Worm (Caenorhabditis elegans) whole organism, L2 larva: ENCODE measurements around the gene F55A4.7.
A peak's percentile ranks its signal among the peaks of the same experiment; 100 is the strongest.

ENCODE experiments used
- C34F6.9 ChIP-seq: fragments of 150-350 bp; optimal IDR thresholded peaks from 2 replicates; lab custom pipeline; 2014; ENCODE audit warnings: missing biosample characterization, missing genetic modification characterization
- R02D3.7 ChIP-seq: fragments of 150-350 bp; optimal IDR thresholded peaks from 2 replicates; lab custom pipeline; 2014; ENCODE audit warnings: missing biosample characterization, missing genetic modification characterization
- alr-1 ChIP-seq: fragments of 150-350 bp; optimal IDR thresholded peaks from 2 replicates; lab custom pipeline; 2014; ENCODE audit warnings: missing biosample characterization, missing genetic modification characterization
- aly-2 ChIP-seq: fragments of 150-350 bp; optimal IDR thresholded peaks from 2 replicates; lab custom pipeline; 2014; ENCODE audit warnings: missing biosample characterization, missing genetic modification characterization
- ama-1 ChIP-seq: fragments of 150-350 bp; optimal IDR thresholded peaks from 2 replicates; lab custom pipeline; 2018; ENCODE audit warnings: inconsistent platforms
- blmp-1 ChIP-seq: sonication (generic microtip); optimal IDR thresholded peaks from 2 replicates; lab custom pipeline; 2017; ENCODE audit warnings: missing genetic modification characterization, mild to moderate bottlenecking, missing compliant biosample characterization, antibody characterized with exemption, moderate library complexity; ENCODE audit not compliant: insufficient read depth
- ceh-82 ChIP-seq: fragments of 150-350 bp; optimal IDR thresholded peaks from 2 replicates; lab custom pipeline; 2014; ENCODE audit warnings: missing biosample characterization, missing genetic modification characterization
- crh-2 ChIP-seq: sonication (generic microtip); optimal IDR thresholded peaks from 2 replicates; lab custom pipeline; 2017; ENCODE audit warnings: missing biosample characterization, missing genetic modification characterization
- dmd-4 ChIP-seq: sonication (generic microtip); optimal IDR thresholded peaks from 2 replicates; lab custom pipeline; 2017; ENCODE audit warnings: missing biosample characterization, missing genetic modification characterization
- egl-27 ChIP-seq: sonication (generic microtip); optimal IDR thresholded peaks from 3 replicates; lab custom pipeline; 2017; ENCODE audit warnings: missing biosample characterization, missing genetic modification reagents, missing genetic modification characterization
- gmeb-1 ChIP-seq: fragments of 150-350 bp; optimal IDR thresholded peaks from 2 replicates; lab custom pipeline; 2014; ENCODE audit warnings: missing biosample characterization, missing genetic modification characterization
- lin-13 ChIP-seq: fragments of 150-350 bp; optimal IDR thresholded peaks from 2 replicates; lab custom pipeline; 2014; ENCODE audit warnings: missing biosample characterization, missing genetic modification reagents, missing genetic modification characterization
- lin-39 ChIP-seq: fragments of 150-350 bp; optimal IDR thresholded peaks from 2 replicates; lab custom pipeline; 2014; ENCODE audit warnings: missing biosample characterization, missing genetic modification reagents, missing genetic modification characterization
- lsy-2 ChIP-seq, 2 experiments: fragments of 150-350 bp in 1 of 2; sonication (generic microtip) in 1 of 2; optimal IDR thresholded peaks; 2 replicates each; lab custom pipeline; 2014 to 2017; ENCODE audit warnings: missing biosample characterization in 2 of 2, missing genetic modification characterization in 2 of 2
- mab-5 ChIP-seq: fragments of 150-350 bp; optimal IDR thresholded peaks from 2 replicates; lab custom pipeline; 2014; ENCODE audit warnings: missing biosample characterization, missing genetic modification characterization
- mbf-1 ChIP-seq: sonication (generic microtip); optimal IDR thresholded peaks from 2 replicates; lab custom pipeline; 2017; ENCODE audit warnings: missing biosample characterization, missing genetic modification characterization
- nhr-10 ChIP-seq: sonication (generic microtip); optimal IDR thresholded peaks from 2 replicates; lab custom pipeline; 2017; ENCODE audit warnings: missing biosample characterization, missing genetic modification characterization
- nhr-11 ChIP-seq: fragments of 150-350 bp; optimal IDR thresholded peaks from 2 replicates; lab custom pipeline; 2014; ENCODE audit warnings: missing biosample characterization, missing genetic modification characterization
- nhr-12 ChIP-seq: fragments of 150-350 bp; optimal IDR thresholded peaks from 2 replicates; lab custom pipeline; 2014; ENCODE audit warnings: missing biosample characterization, missing genetic modification characterization
- nhr-129 ChIP-seq: fragments of 150-350 bp; optimal IDR thresholded peaks from 2 replicates; lab custom pipeline; 2014; ENCODE audit warnings: missing biosample characterization, missing genetic modification characterization
- nhr-23 ChIP-seq: fragments of 150-350 bp; optimal IDR thresholded peaks from 2 replicates; lab custom pipeline; 2014; ENCODE audit warnings: missing biosample characterization, missing genetic modification reagents, missing genetic modification characterization
- nhr-237 ChIP-seq: fragments of 150-350 bp; optimal IDR thresholded peaks from 2 replicates; lab custom pipeline; 2014; ENCODE audit warnings: missing biosample characterization, missing genetic modification characterization
- nhr-25 ChIP-seq: fragments of 150-350 bp; sonication (generic microtip); optimal IDR thresholded peaks from 3 replicates; lab custom pipeline; 2014; ENCODE audit warnings: missing biosample characterization, missing genetic modification characterization
- nhr-77 ChIP-seq: fragments of 150-350 bp; optimal IDR thresholded peaks from 2 replicates; lab custom pipeline; 2014; ENCODE audit warnings: missing biosample characterization, missing genetic modification characterization
- peb-1 ChIP-seq: fragments of 150-350 bp; optimal IDR thresholded peaks from 2 replicates; lab custom pipeline; 2014; ENCODE audit warnings: missing biosample characterization, missing genetic modification characterization
- sem-4 ChIP-seq: fragments of 150-350 bp; optimal IDR thresholded peaks from 2 replicates; lab custom pipeline; 2014; ENCODE audit warnings: missing biosample characterization, missing genetic modification reagents, missing genetic modification characterization
- skn-1 ChIP-seq: sonication (generic microtip); optimal IDR thresholded peaks from 2 replicates; lab custom pipeline; 2017; ENCODE audit warnings: missing biosample characterization, missing genetic modification characterization
- sma-3 ChIP-seq: sonication (generic microtip); optimal IDR thresholded peaks from 2 replicates; lab custom pipeline; 2016; ENCODE audit warnings: missing genetic modification reagents, missing genetic modification characterization, missing compliant biosample characterization
- sma-9 ChIP-seq, 2 experiments: fragments of 150-350 bp in 1 of 2; sonication (generic microtip) in 1 of 2; optimal IDR thresholded peaks; 2 replicates each; lab custom pipeline; 2014 to 2016; ENCODE audit warnings: missing genetic modification characterization in 2 of 2, mild to moderate bottlenecking in 1 of 2, missing biosample characterization in 1 of 2, missing compliant biosample characterization in 1 of 2, missing genetic modification reagents in 1 of 2, moderate library complexity in 1 of 2
- snpc-4 ChIP-seq: fragments of 150-350 bp; optimal IDR thresholded peaks from 2 replicates; lab custom pipeline; 2014; ENCODE audit warnings: missing biosample characterization, missing genetic modification characterization
- unc-55 ChIP-seq: fragments of 150-350 bp; sonication (generic microtip); optimal IDR thresholded peaks from 3 replicates; lab custom pipeline; 2014; ENCODE audit warnings: missing biosample characterization, missing genetic modification reagents, missing genetic modification characterization
- unc-62 ChIP-seq: fragments of 150-350 bp; optimal IDR thresholded peaks from 2 replicates; lab custom pipeline; 2014; ENCODE audit warnings: missing biosample characterization, missing genetic modification reagents, missing genetic modification characterization
- ztf-4 ChIP-seq: fragments of 150-350 bp; optimal IDR thresholded peaks from 2 replicates; lab custom pipeline; 2014; ENCODE audit warnings: missing biosample characterization, missing genetic modification characterization

The F55A4.7 gene

ce11 chrX:1025010-1025409 lies 13.2 kb downstream of the F55A4.7 start, which contains the start of gene F55A4.3:
Gene F55A4.3, minus strand, starts transcription at chrX:1025110.
- TF ChIP-seq nhr-11 (tag; lab: Kevin White, UChicago) (no peak), nhr-77 (tag; lab: Kevin White, UChicago) (no peak), gmeb-1 (tag; lab: Kevin White, UChicago) (no peak), nhr-23 (tag; lab: Kevin White, UChicago) (no peak)

ce11 chrX:1021835-1022311 lies 16.4 kb downstream of the F55A4.7 start:
- peak in 1 of 2 experiments; percentile 9 for TF ChIP-seq lsy-2 (tag; optimal IDR thresholded peaks at IDR 0.05; lab: Kevin White, UChicago)
- TF ChIP-seq mab-5 (tag; lab: Kevin White, UChicago): peak; percentile 2
- peak; percentile 74 for TF ChIP-seq unc-55 (GFP tag; lab: Kevin White, UChicago)
- TF ChIP-seq blmp-1 (tag; lab: Kevin White, UChicago): no peak
- TF ChIP-seq C34F6.9 (tag; lab: Kevin White, UChicago): no peak
- TF ChIP-seq sma-3 (GFP tag; lab: Kevin White, UChicago): no peak
- no peak for TF ChIP-seq gmeb-1 (tag; lab: Kevin White, UChicago)
- no peak for TF ChIP-seq alr-1 (tag; lab: Kevin White, UChicago)
- no peak for TF ChIP-seq ztf-4 (tag; lab: Kevin White, UChicago)
- peak; percentile 68 for TF ChIP-seq nhr-129

ce11 chrX:1018586-1018985 lies 19.7 kb downstream of the F55A4.7 start:
- TF ChIP-seq lsy-2 (tag; optimal IDR thresholded peaks at IDR 0.05; lab: Kevin White, UChicago) (peak; percentile 1 to 53), nhr-237 (no peak), lin-39 (tag; lab: Kevin White, UChicago) (no peak), ama-1 (lab: Kevin White, UChicago) (no peak), nhr-25 (tag; lab: Kevin White, UChicago) (no peak), crh-2 (peak; percentile 16), C34F6.9 (tag; lab: Kevin White, UChicago) (peak; percentile 25), mab-5 (tag; lab: Kevin White, UChicago) (peak; percentile 26), peb-1 (tag; lab: Kevin White, UChicago) (no peak), nhr-129 (peak; percentile 19)

ce11 chrX:1017456-1017855 lies 20.8 kb downstream of the F55A4.7 start, which contains the start of the genes F55A4.13 and nlf-1:
Gene F55A4.13, minus strand, starts transcription at chrX:1017556.
Gene nlf-1, minus strand, starts transcription at chrX:1017567.
- TF ChIP-seq ceh-82 (tag; lab: Kevin White, UChicago) (no peak), sma-9 (GFP tag; optimal IDR thresholded peaks at IDR 0.05; lab: Kevin White, UChicago) (no peak), sma-9 (tag; optimal IDR thresholded peaks at IDR 0.05; lab: Kevin White, UChicago) (no peak), dmd-4 (tag; lab: Kevin White, UChicago) (no peak), blmp-1 (tag; lab: Kevin White, UChicago) (no peak), ztf-4 (tag; lab: Kevin White, UChicago) (no peak), gmeb-1 (tag; lab: Kevin White, UChicago) (no peak), lin-39 (tag; lab: Kevin White, UChicago) (no peak), nhr-237 (no peak), aly-2 (tag; lab: Kevin White, UChicago) (no peak), crh-2 (no peak), ama-1 (lab: Kevin White, UChicago) (no peak), unc-62 (no peak), nhr-129 (no peak), unc-55 (GFP tag; lab: Kevin White, UChicago) (no peak), snpc-4 (tag; lab: Kevin White, UChicago) (no peak), lin-13 (GFP tag; lab: Kevin White, UChicago) (no peak), mbf-1 (tag; lab: Kevin White, UChicago) (no peak), sem-4 (tag; lab: Kevin White, UChicago) (no peak)

- TF ChIP-seq egl-27: no peak
- no peak for TF ChIP-seq lsy-2 (tag; optimal IDR thresholded peaks at IDR 0.05; lab: Kevin White, UChicago)
- no peak for TF ChIP-seq blmp-1 (tag; lab: Kevin White, UChicago)
- no peak for TF ChIP-seq ceh-82 (tag; lab: Kevin White, UChicago)
- TF ChIP-seq R02D3.7: no peak
- TF ChIP-seq mbf-1 (tag; lab: Kevin White, UChicago): no peak
- TF ChIP-seq ama-1 (lab: Kevin White, UChicago): no peak
- no peak for TF ChIP-seq nhr-10
- TF ChIP-seq mab-5 (tag; lab: Kevin White, UChicago): no peak
- no peak for TF ChIP-seq alr-1 (tag; lab: Kevin White, UChicago)
- no peak for TF ChIP-seq skn-1 (tag; lab: Kevin White, UChicago)
- no peak for TF ChIP-seq nhr-12
- no peak for TF ChIP-seq ztf-4 (tag; lab: Kevin White, UChicago)
- TF ChIP-seq, all 48 proteins: peak for 0
Measured at ce11 chrX:1014708-1015107, 23.5 kb downstream of the F55A4.7 start.
